Worm (Caenorhabditis elegans) whole organism, young adult: ENCODE measurements around the gene ZK105.13.

Source experiments
- B0035.1 ChIP-seq: sonication (generic microtip); optimal IDR thresholded peaks from 2 replicates; lab custom pipeline; 2016; ENCODE audit warnings: missing genetic modification characterization, mild to moderate bottlenecking, missing compliant biosample characterization, missing genotype, missing genetic modification reagents
- B0336.3 ChIP-seq: fragments of 200-800 bp; sonication (Bioruptor generic); IDR thresholded peaks from 2 replicates; pipeline ENCODE4 v1.3.6; 2022; ENCODE audit warnings: missing genetic modification characterization, missing compliant biosample characterization
- F22D6.2 ChIP-seq: sonication (generic microtip); optimal IDR thresholded peaks from 2 replicates; lab custom pipeline; 2016; ENCODE audit warnings: mild to moderate bottlenecking, missing genetic modification characterization, missing compliant biosample characterization
- F23B12.7 ChIP-seq: sonication (generic microtip); optimal IDR thresholded peaks from 2 replicates; lab custom pipeline; 2017; ENCODE audit warnings: missing genetic modification characterization, mild to moderate bottlenecking, missing compliant biosample characterization, antibody characterized with exemption, moderate library complexity; ENCODE audit not compliant: insufficient read depth
- F37B4.10 ChIP-seq: fragments of 200-800 bp; sonication (Bioruptor generic); IDR thresholded peaks from 2 replicates; pipeline ENCODE4 v1.3.6; 2022; ENCODE audit warnings: missing genetic modification characterization, missing compliant biosample characterization
- F39B2.1 ChIP-seq: fragments of 200-800 bp; sonication (Bioruptor generic); IDR thresholded peaks from 2 replicates; pipeline ENCODE4 v1.3.6; 2022; ENCODE audit warnings: missing genetic modification reagents, missing genetic modification characterization, missing compliant biosample characterization
- F57A8.1 ChIP-seq: fragments of 200-800 bp; sonication (Bioruptor generic); optimal IDR thresholded peaks from 2 replicates; lab custom pipeline; 2018; ENCODE audit warnings: mild to moderate bottlenecking, missing genetic modification characterization, moderate library complexity, missing compliant biosample characterization
- F57C9.4 ChIP-seq: sonication (generic microtip); optimal IDR thresholded peaks from 2 replicates; lab custom pipeline; 2017; ENCODE audit warnings: mild to moderate bottlenecking, missing genetic modification characterization, missing compliant biosample characterization
- Y53G8AR.9 ChIP-seq: fragments of 200-800 bp; sonication (Bioruptor generic); conservative IDR thresholded peaks from 2 replicates; pipeline ENCODE4 v1.3.6; 2022; ENCODE audit warnings: missing genetic modification reagents, missing genetic modification characterization, missing compliant biosample characterization
- Y67H2A.10 ChIP-seq: fragments of 200-800 bp; sonication (Bioruptor generic); conservative IDR thresholded peaks from 2 replicates; pipeline ENCODE4 v1.3.6; 2022; ENCODE audit warnings: missing genetic modification reagents, missing genetic modification characterization, missing compliant biosample characterization
- ama-1 ChIP-seq, 3 experiments: fragments of 150-350 bp in 1 of 3; sonication (generic microtip) in 2 of 3; optimal IDR thresholded peaks; 2 replicates each; lab custom pipeline; 2014 to 2018; ENCODE audit warnings: missing biosample characterization in 2 of 3, missing genetic modification characterization in 2 of 3, missing genetic modification reagents in 2 of 3
- aptf-3 ChIP-seq: fragments of 200-800 bp; sonication (Bioruptor generic); IDR thresholded peaks from 2 replicates; pipeline ENCODE4 v1.3.6; 2022; ENCODE audit warnings: missing genetic modification characterization, missing compliant biosample characterization
- attf-3 ChIP-seq: fragments of 200-800 bp; sonication (Bioruptor generic); conservative IDR thresholded peaks from 2 replicates; pipeline ENCODE4 v1.3.6; 2022; ENCODE audit warnings: missing genetic modification reagents, missing genetic modification characterization, missing compliant biosample characterization
- attf-5 ChIP-seq: fragments of 200-800 bp; sonication (Bioruptor generic); optimal IDR thresholded peaks from 2 replicates; lab custom pipeline; 2018; ENCODE audit warnings: mild to moderate bottlenecking, missing genetic modification characterization, missing compliant biosample characterization
- bed-2 ChIP-seq: fragments of 200-800 bp; sonication (Bioruptor generic); IDR thresholded peaks from 2 replicates; pipeline ENCODE4 v1.3.6; 2022; ENCODE audit warnings: missing genetic modification reagents, missing genetic modification characterization, missing compliant biosample characterization
- cebp-1 ChIP-seq, 2 experiments: fragments of 200-800 bp in 1 of 2; sonication (Bioruptor generic) in 1 of 2; sonication (generic microtip) in 1 of 2; IDR thresholded peaks in 1 of 2; optimal IDR thresholded peaks in 1 of 2; 2 replicates each; pipeline versions ENCODE4 v1.3.6 to Lab custom; 2017 to 2022; ENCODE audit warnings: missing compliant biosample characterization in 2 of 2, missing genetic modification characterization in 2 of 2, mild to moderate bottlenecking in 1 of 2, missing genetic modification reagents in 1 of 2, moderate library complexity in 1 of 2
- cebp-2 ChIP-seq: fragments of 200-800 bp; sonication (Bioruptor generic); IDR thresholded peaks from 2 replicates; pipeline ENCODE4 v1.3.6; 2022; ENCODE audit warnings: missing genetic modification characterization, missing compliant biosample characterization
- chd-7 ChIP-seq: sonication (generic microtip); optimal IDR thresholded peaks from 2 replicates; lab custom pipeline; 2016; ENCODE audit warnings: mild to moderate bottlenecking, missing genetic modification characterization, moderate library complexity, missing compliant biosample characterization
- die-1 ChIP-seq: sonication (generic microtip); optimal IDR thresholded peaks from 2 replicates; lab custom pipeline; 2016; ENCODE audit warnings: missing genotype, mild to moderate bottlenecking, missing genetic modification characterization, missing compliant biosample characterization
- dpl-1 ChIP-seq: fragments of 150-350 bp; optimal IDR thresholded peaks from 2 replicates; lab custom pipeline; 2014; ENCODE audit warnings: missing biosample characterization, missing genetic modification reagents, missing genetic modification characterization
- efl-1 ChIP-seq: fragments of 150-350 bp; optimal IDR thresholded peaks from 2 replicates; lab custom pipeline; 2014; ENCODE audit warnings: missing biosample characterization, missing genetic modification reagents, missing genetic modification characterization
- egl-18 ChIP-seq: fragments of 200-800 bp; sonication (Bioruptor generic); IDR thresholded peaks from 2 replicates; pipeline ENCODE4 v1.3.6; 2022; ENCODE audit warnings: missing genetic modification reagents, missing genetic modification characterization, missing compliant biosample characterization
- ekl-4 ChIP-seq: fragments of 200-800 bp; sonication (Bioruptor generic); IDR thresholded peaks from 2 replicates; pipeline ENCODE4 v1.3.6; 2022; ENCODE audit warnings: missing genetic modification reagents, missing genetic modification characterization, missing compliant biosample characterization
- him-1 ChIP-seq: sonication (generic microtip); optimal IDR thresholded peaks from 2 replicates; lab custom pipeline; 2016; ENCODE audit warnings: missing genotype, missing genetic modification reagents, missing genetic modification characterization, missing compliant biosample characterization
- hlh-26 ChIP-seq: fragments of 200-800 bp; sonication (Bioruptor generic); conservative IDR thresholded peaks from 2 replicates; pipeline ENCODE4 v1.3.6; 2022; ENCODE audit warnings: missing genetic modification reagents, missing genetic modification characterization, missing compliant biosample characterization
- lin-26 ChIP-seq: fragments of 200-800 bp; sonication (Bioruptor generic); IDR thresholded peaks from 2 replicates; pipeline ENCODE4 v1.3.6; 2022; ENCODE audit warnings: missing genetic modification reagents, missing genetic modification characterization, missing compliant biosample characterization
- lir-1 ChIP-seq: fragments of 200-800 bp; sonication (Bioruptor generic); conservative IDR thresholded peaks from 2 replicates; pipeline ENCODE4 v1.3.6; 2022; ENCODE audit warnings: missing genetic modification reagents, missing genetic modification characterization, missing compliant biosample characterization
- madf-10 ChIP-seq: sonication (generic microtip); optimal IDR thresholded peaks from 2 replicates; lab custom pipeline; 2016; ENCODE audit warnings: mild to moderate bottlenecking, missing genetic modification characterization, missing compliant biosample characterization
- madf-3 ChIP-seq: fragments of 200-800 bp; sonication (Bioruptor generic); IDR thresholded peaks from 2 replicates; pipeline ENCODE4 v1.3.6; 2022; ENCODE audit warnings: missing genetic modification reagents, missing genetic modification characterization, missing compliant biosample characterization
- madf-8 ChIP-seq: fragments of 200-800 bp; sonication (Bioruptor generic); conservative IDR thresholded peaks from 2 replicates; pipeline ENCODE4 v1.3.6; 2022; ENCODE audit warnings: missing genetic modification reagents, missing genetic modification characterization, missing compliant biosample characterization
- nfya-2 ChIP-seq: fragments of 200-800 bp; sonication (Bioruptor generic); IDR thresholded peaks from 2 replicates; pipeline ENCODE4 v1.3.6; 2022; ENCODE audit warnings: missing genetic modification reagents, missing genetic modification characterization, missing compliant biosample characterization
- pha-4 ChIP-seq: fragments of 150-350 bp; sonication (generic microtip); optimal IDR thresholded peaks from 2 replicates; lab custom pipeline; 2014; ENCODE audit warnings: missing biosample characterization, missing genetic modification reagents, missing genetic modification characterization
- snpc-4 ChIP-seq, 5 experiments: fragments of 150-350 bp in 1 of 5; sonication (generic microtip) in 4 of 5; optimal IDR thresholded peaks; 2 replicates each; lab custom pipeline; 2014 to 2018; ENCODE audit warnings: missing genetic modification characterization in 5 of 5, missing biosample characterization in 3 of 5, antibody characterized with exemption in 2 of 5, mild to moderate bottlenecking in 2 of 5, missing compliant biosample characterization in 2 of 5, missing genotype in 2 of 5, moderate library complexity in 2 of 5, missing genetic modification reagents in 1 of 5
- xnd-1 ChIP-seq: sonication (generic microtip); optimal IDR thresholded peaks from 2 replicates; lab custom pipeline; 2016; ENCODE audit warnings: missing genotype, missing genetic modification reagents, missing genetic modification characterization, missing compliant biosample characterization
- ztf-26 ChIP-seq: sonication (generic microtip); optimal IDR thresholded peaks from 2 replicates; lab custom pipeline; 2017; ENCODE audit warnings: missing genetic modification characterization, missing compliant biosample characterization
- ztf-28 ChIP-seq: fragments of 200-800 bp; sonication (Bioruptor generic); IDR thresholded peaks from 2 replicates; pipeline ENCODE4 v1.3.6; 2022; ENCODE audit warnings: missing genetic modification reagents, missing genetic modification characterization, missing compliant biosample characterization
- ztf-3 ChIP-seq: fragments of 200-800 bp; sonication (Bioruptor generic); optimal IDR thresholded peaks from 2 replicates; lab custom pipeline; 2018; ENCODE audit warnings: mild to moderate bottlenecking, missing genetic modification characterization, missing compliant biosample characterization

ZK105.13 gene

ce11 chrV:7696842-7697241, 16.1 kb downstream of the ZK105.13 start, which contains the start of gene ZK105.3:
ZK105.3 (plus strand) TSS chrV:7697142.
- no peak for TF ChIP-seq ztf-28 (GFP tag; lab: Robert Waterston, UW)
- no peak for TF ChIP-seq hlh-26 (GFP tag; lab: Robert Waterston, UW)

DNA sequence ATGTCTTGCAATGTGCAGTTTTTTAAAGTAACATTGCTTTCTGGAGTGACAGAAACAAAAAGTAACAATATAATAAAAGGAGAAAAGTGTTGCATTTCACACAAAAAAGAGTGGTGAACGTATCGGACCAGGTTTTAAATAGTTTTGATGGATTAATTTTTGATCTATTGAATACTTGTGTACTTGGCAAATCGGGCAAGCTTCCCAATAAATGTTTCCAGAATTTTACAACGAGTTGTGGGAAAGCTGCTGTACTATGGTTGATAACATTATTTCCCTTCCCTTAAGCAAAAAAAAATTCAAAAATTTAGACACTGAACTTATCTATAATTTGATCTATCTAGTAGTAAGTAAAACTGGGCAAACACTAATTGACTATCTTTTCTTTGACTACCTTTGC, 19.6 kb downstream of the ZK105.13 start, which contains the start of gene C12D5.10:
TSS of gene C12D5.10 (minus strand) at position 101 of the 400 bp plus-strand sequence.
- TF ChIP-seq him-1: no peak
- TF ChIP-seq F57C9.4 (tag; lab: Kevin White, UChicago): no peak
- TF ChIP-seq bed-2: no peak
- TF ChIP-seq ztf-26: no peak
- TF ChIP-seq attf-5: no peak
- no peak for TF ChIP-seq F22D6.2
- no peak for TF ChIP-seq F39B2.1 (GFP tag; lab: Robert Waterston, UW)
- TF ChIP-seq ekl-4 (GFP tag; lab: Robert Waterston, UW): no peak
- TF ChIP-seq madf-10 (tag; lab: Kevin White, UChicago): no peak
- no peak for TF ChIP-seq pha-4 (tag; lab: Kevin White, UChicago)
- no peak for TF ChIP-seq madf-8 (GFP tag; lab: Robert Waterston, UW)
- no peak for TF ChIP-seq Y67H2A.10 (GFP tag; lab: Robert Waterston, UW)
- no peak for TF ChIP-seq F23B12.7
- no peak for TF ChIP-seq xnd-1 (tag; lab: Kevin White, UChicago)

DNA sequence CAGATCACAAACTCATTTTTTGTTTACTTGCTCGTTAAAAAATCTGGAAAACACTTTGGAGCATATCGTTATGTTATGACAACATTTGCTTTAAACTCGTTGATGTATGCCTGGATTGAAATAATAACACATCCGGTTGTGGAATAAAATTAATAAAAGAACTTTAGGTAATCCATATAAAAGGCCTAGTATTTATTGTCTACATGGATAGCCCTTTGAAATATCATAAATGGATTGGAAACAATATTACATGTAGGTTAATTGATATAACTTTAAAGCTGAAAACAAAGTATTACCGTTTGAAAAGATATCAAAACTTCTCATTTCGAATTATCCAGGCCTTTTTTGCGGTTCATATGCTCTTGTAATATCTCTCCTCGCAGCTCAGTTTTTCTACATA, 22.3 kb downstream of the ZK105.13 start:
- no peak for TF ChIP-seq bed-2
- TF ChIP-seq snpc-4 (GFP tag; optimal IDR thresholded peaks at IDR 0.05; lab: Kevin White, UChicago): no peak
- no peak for TF ChIP-seq snpc-4 (tag; optimal IDR thresholded peaks at IDR 0.05; lab: Kevin White, UChicago)
- TF ChIP-seq ekl-4 (GFP tag; lab: Robert Waterston, UW): no peak
- TF ChIP-seq die-1 (tag; lab: Kevin White, UChicago): no peak
- TF ChIP-seq cebp-2 (GFP tag; lab: Robert Waterston, UW): no peak
- no peak for TF ChIP-seq ztf-3
- no peak for TF ChIP-seq dpl-1 (GFP tag; lab: Kevin White, UChicago)
- TF ChIP-seq F37B4.10 (GFP tag; lab: Robert Waterston, UW): no peak
- TF ChIP-seq madf-10 (tag; lab: Kevin White, UChicago): no peak
- TF ChIP-seq F23B12.7: no peak
- no peak for TF ChIP-seq efl-1 (GFP tag; lab: Kevin White, UChicago)
- no peak for TF ChIP-seq B0336.3 (GFP tag; lab: Robert Waterston, UW)
- TF ChIP-seq madf-3: no peak
- no peak for TF ChIP-seq lin-26 (GFP tag; lab: Robert Waterston, UW)
- no peak for TF ChIP-seq aptf-3
- no peak for TF ChIP-seq Y53G8AR.9 (GFP tag; lab: Robert Waterston, UW)
- TF ChIP-seq B0035.1 (tag; lab: Kevin White, UChicago): no peak
- TF ChIP-seq, all 124 proteins: peak for 0

ce11 chrV:7689888-7690287, 23.1 kb downstream of the ZK105.13 start, which contains the start of gene C12D5.9:
C12D5.9 (minus strand) TSS chrV:7689988.
- TF ChIP-seq attf-3 (GFP tag; lab: Robert Waterston, UW) (no peak), egl-18 (GFP tag; lab: Robert Waterston, UW) (no peak), ama-1 (optimal IDR thresholded peaks at IDR 0.05; lab: Kevin White, UChicago) (no peak), ama-1 (GFP tag; optimal IDR thresholded peaks at IDR 0.05; lab: Kevin White, UChicago) (no peak), chd-7 (tag; lab: Kevin White, UChicago) (no peak), die-1 (tag; lab: Kevin White, UChicago) (no peak), F22D6.2 (no peak), F57A8.1 (GFP tag; lab: Kevin White, UChicago) (no peak), cebp-1 (GFP tag; IDR thresholded peaks at IDR 0.05; lab: Robert Waterston, UW) (no peak), cebp-1 (tag; optimal IDR thresholded peaks at IDR 0.05; lab: Kevin White, UChicago) (no peak), nfya-2 (GFP tag; lab: Robert Waterston, UW) (no peak), lir-1 (GFP tag; lab: Robert Waterston, UW) (no peak)
